Worm (Caenorhabditis elegans): Measurements from ENCODE around the gene R09H10.3.

Gene R09H10.3

DNA sequence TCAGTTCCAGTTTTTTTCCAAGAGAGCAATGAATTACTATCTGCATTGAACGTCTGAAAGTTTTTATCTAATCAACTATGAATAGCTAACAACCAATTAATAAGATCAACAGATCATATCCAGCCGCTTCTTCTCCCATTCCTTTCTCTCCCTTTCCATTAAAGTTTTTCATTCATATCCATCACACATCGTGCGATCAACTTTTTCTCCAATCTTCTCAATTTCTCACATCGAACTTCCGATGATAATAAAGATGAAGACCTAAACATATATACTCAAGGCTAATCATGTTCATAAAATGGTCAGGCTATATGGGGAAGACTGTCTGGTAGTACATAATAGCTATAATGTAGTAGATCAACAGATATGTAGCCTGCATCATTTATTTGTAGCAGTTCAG lies 5.5 kb downstream of the R09H10.3 start:
- no peak for TF ChIP-seq ets-7 (tag; optimal IDR thresholded peaks at IDR 0.05)
- TF ChIP-seq hmg-4 (GFP tag; optimal IDR thresholded peaks at IDR 0.05): no peak
- TF ChIP-seq B0310.2 (tag; optimal IDR thresholded peaks at IDR 0.05): no peak
- no peak for TF ChIP-seq aly-1 (tag; optimal IDR thresholded peaks at IDR 0.05)
- no peak for TF ChIP-seq ama-1 (optimal IDR thresholded peaks at IDR 0.05)
- TF ChIP-seq flt-1 (GFP tag; IDR thresholded peaks at IDR 0.05): no peak
- no peak for TF ChIP-seq tra-4 (tag; optimal IDR thresholded peaks at IDR 0.05)
- no peak for TF ChIP-seq hmbx-1 (tag; optimal IDR thresholded peaks at IDR 0.05)
- no peak for TF ChIP-seq tbx-11 (GFP tag; IDR thresholded peaks at IDR 0.05)
- no peak for TF ChIP-seq ceh-36 (tag; optimal IDR thresholded peaks at IDR 0.05)
- TF ChIP-seq F13C5.2 (tag; optimal IDR thresholded peaks at IDR 0.05): no peak
- TF ChIP-seq sea-1 (GFP tag; conservative IDR thresholded peaks at IDR 0.05): no peak
- TF ChIP-seq scrt-1 (GFP tag; IDR thresholded peaks at IDR 0.05): no peak
- no peak for TF ChIP-seq hnd-1 (tag; optimal IDR thresholded peaks at IDR 0.05)
- TF ChIP-seq ceh-13 (GFP tag; optimal IDR thresholded peaks at IDR 0.05): no peak
- no peak for TF ChIP-seq tbx-37 (GFP tag; conservative IDR thresholded peaks at IDR 0.05)
- no peak for TF ChIP-seq pes-1 (GFP tag; IDR thresholded peaks at IDR 0.05)

DNA sequence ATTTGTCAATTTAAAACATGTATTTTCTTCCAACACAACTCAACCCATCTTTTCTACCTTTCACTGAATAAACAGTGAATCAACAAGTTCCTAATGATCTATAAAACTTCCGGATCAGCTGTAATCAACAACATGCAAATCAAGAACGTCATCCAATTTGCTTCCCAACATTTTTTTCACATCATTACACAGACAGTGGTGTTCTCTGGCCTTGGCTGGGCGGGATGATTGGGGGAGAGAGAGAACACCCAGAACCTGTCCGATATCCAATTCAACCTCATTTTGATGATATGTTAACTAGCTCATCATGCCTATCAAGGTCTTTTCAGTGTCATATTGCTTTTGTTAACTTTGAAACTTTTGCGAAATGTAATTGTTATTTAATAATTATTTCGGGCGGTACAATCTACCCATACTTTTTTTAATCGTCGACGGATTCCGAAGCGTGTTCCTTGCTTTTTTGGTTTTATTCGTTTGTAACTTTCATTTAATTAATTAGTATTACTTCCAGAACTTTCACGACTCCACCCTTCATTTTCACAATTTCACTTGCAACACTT lies 8.2 kb downstream of the R09H10.3 start, which contains the start of gene ptr-14:
TSS of gene ptr-14 (plus strand) at position 510 of the 560 bp plus-strand sequence.
- no peak for TF ChIP-seq flt-1 (GFP tag; IDR thresholded peaks at IDR 0.05)
- TF ChIP-seq ama-1 (optimal IDR thresholded peaks at IDR 0.05): no peak
- no peak for TF ChIP-seq pes-1 (GFP tag; IDR thresholded peaks at IDR 0.05)
- TF ChIP-seq tbx-11 (GFP tag; IDR thresholded peaks at IDR 0.05): no peak
- no peak for TF ChIP-seq hmbx-1 (tag; optimal IDR thresholded peaks at IDR 0.05)
- no peak for TF ChIP-seq ets-7 (tag; optimal IDR thresholded peaks at IDR 0.05)
- TF ChIP-seq F13C5.2 (tag; optimal IDR thresholded peaks at IDR 0.05): no peak
- TF ChIP-seq tra-4 (tag; optimal IDR thresholded peaks at IDR 0.05): no peak
- no peak for TF ChIP-seq hnd-1 (tag; optimal IDR thresholded peaks at IDR 0.05)
- TF ChIP-seq ceh-13 (GFP tag; optimal IDR thresholded peaks at IDR 0.05): no peak
- TF ChIP-seq ceh-36 (tag; optimal IDR thresholded peaks at IDR 0.05): no peak
- no peak for TF ChIP-seq scrt-1 (GFP tag; IDR thresholded peaks at IDR 0.05)
- TF ChIP-seq tbx-37 (GFP tag; conservative IDR thresholded peaks at IDR 0.05): no peak

DNA sequence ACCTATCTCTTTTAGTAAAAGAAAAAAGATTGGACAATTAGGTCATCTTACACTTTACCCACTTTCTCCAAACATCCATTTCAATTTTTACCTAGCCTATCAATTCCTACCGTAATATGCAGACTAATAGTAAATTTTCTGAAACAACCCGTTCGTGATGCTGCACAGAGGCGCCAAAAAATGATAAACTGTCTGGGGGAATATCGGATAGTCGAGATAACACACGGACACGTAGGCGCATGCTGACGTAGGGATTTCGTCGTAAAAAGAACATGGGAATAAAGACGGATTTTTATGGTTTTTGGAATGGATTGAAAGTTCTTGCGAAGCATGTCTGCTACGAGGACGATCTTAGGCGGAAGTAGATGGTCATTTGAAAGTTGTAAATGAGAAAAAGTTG lies 9.5 kb downstream of the R09H10.3 start:
- no peak for TF ChIP-seq hmg-4 (GFP tag; optimal IDR thresholded peaks at IDR 0.05)

DNA sequence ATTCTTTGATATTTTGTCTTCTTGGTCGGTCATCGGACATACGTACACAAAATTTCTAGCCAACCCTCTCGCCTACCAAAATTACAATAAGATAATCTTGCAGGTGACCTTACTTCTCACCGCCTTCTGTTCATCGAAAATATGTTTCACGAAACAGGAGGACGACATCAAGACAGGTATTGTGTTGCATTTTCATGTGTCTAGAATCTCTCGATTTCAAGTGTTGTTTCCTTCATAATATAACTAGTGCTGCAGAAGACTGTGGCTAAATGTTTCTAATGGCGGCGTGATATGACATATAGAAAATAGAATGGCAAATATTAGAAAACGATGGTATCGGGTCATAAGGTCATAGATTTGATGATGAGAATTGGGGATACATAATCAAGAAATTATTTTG lies 10.3 kb downstream of the R09H10.3 start:
- no peak for TF ChIP-seq F13C5.2 (tag; optimal IDR thresholded peaks at IDR 0.05)
- TF ChIP-seq tra-4 (tag; optimal IDR thresholded peaks at IDR 0.05): no peak
- TF ChIP-seq pes-1 (GFP tag; IDR thresholded peaks at IDR 0.05): no peak
- TF ChIP-seq hmbx-1 (tag; optimal IDR thresholded peaks at IDR 0.05): no peak
- no peak for TF ChIP-seq ceh-13 (GFP tag; optimal IDR thresholded peaks at IDR 0.05)
- no peak for TF ChIP-seq scrt-1 (GFP tag; IDR thresholded peaks at IDR 0.05)

DNA sequence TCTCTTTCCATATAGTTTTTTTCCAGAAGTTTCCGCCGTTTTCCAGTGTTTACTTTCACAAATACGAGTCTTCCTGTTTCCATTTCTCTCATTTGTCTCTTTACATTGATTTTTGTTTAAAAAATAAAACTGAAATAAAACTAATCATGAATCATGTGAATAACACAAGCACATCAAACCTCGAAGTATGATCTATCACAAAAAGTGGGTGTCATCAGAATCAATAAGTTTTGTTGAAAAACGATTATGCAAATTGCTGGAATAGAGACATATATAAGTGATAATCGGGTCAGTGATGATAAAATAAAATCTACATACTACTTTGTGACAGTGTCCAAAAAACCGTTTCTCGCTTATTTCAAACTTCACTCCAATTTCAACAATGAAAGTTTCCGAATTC lies 14.0 kb downstream of the R09H10.3 start, which contains the start of gene R09H10.7:
TSS of gene R09H10.7 (plus strand) at position 301 of the 400 bp plus-strand sequence.
- no peak for TF ChIP-seq tbx-11 (GFP tag; IDR thresholded peaks at IDR 0.05)
- no peak for TF ChIP-seq sea-1 (GFP tag; conservative IDR thresholded peaks at IDR 0.05)
- TF ChIP-seq flt-1 (GFP tag; IDR thresholded peaks at IDR 0.05): no peak
- TF ChIP-seq tra-4 (tag; optimal IDR thresholded peaks at IDR 0.05): no peak
- TF ChIP-seq pes-1 (GFP tag; IDR thresholded peaks at IDR 0.05): no peak
- TF ChIP-seq ceh-36 (tag; optimal IDR thresholded peaks at IDR 0.05): no peak
- no peak for TF ChIP-seq F13C5.2 (tag; optimal IDR thresholded peaks at IDR 0.05)
- TF ChIP-seq hnd-1 (tag; optimal IDR thresholded peaks at IDR 0.05): no peak
- no peak for TF ChIP-seq B0310.2 (tag; optimal IDR thresholded peaks at IDR 0.05)
- no peak for TF ChIP-seq scrt-1 (GFP tag; IDR thresholded peaks at IDR 0.05)
- TF ChIP-seq hmbx-1 (tag; optimal IDR thresholded peaks at IDR 0.05): no peak
- TF ChIP-seq ets-7 (tag; optimal IDR thresholded peaks at IDR 0.05): no peak
- TF ChIP-seq aly-1 (tag; optimal IDR thresholded peaks at IDR 0.05): no peak
- no peak for TF ChIP-seq ceh-13 (GFP tag; optimal IDR thresholded peaks at IDR 0.05)
- no peak for TF ChIP-seq tbx-37 (GFP tag; conservative IDR thresholded peaks at IDR 0.05)
- TF ChIP-seq hmg-4 (GFP tag; optimal IDR thresholded peaks at IDR 0.05): no peak
- TF ChIP-seq ama-1 (optimal IDR thresholded peaks at IDR 0.05): no peak

DNA sequence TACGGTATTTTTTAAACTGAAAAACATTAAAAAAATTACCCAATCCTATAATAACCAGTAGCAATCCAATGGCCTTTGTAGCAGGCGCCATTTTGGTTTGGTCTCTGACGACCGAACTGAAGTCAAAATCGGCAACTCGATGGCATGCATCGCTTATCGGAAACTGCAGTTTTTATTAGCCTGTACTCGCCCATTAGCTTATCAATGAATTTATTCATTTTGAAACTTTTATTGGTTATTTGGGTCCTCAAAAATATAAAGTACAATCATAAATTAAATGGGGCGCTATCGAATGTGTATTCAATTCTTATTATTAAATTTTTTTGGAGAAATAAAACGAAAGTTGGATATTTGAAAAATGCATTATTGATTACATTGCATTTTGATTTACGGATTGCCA lies 21.9 kb downstream of the R09H10.3 start, which contains the start of gene R09H10.5:
TSS of gene R09H10.5 (minus strand) at position 106 of the 400 bp plus-strand sequence.
- TF ChIP-seq hnd-1 (tag; optimal IDR thresholded peaks at IDR 0.05) (no peak), ceh-36 (tag; optimal IDR thresholded peaks at IDR 0.05) (no peak), tbx-11 (GFP tag; IDR thresholded peaks at IDR 0.05) (no peak), scrt-1 (GFP tag; IDR thresholded peaks at IDR 0.05) (no peak), aly-1 (tag; optimal IDR thresholded peaks at IDR 0.05) (no peak), sea-1 (GFP tag; conservative IDR thresholded peaks at IDR 0.05) (no peak), tra-4 (tag; optimal IDR thresholded peaks at IDR 0.05) (no peak), ets-7 (tag; optimal IDR thresholded peaks at IDR 0.05) (no peak), ama-1 (optimal IDR thresholded peaks at IDR 0.05) (no peak), hmg-4 (GFP tag; optimal IDR thresholded peaks at IDR 0.05) (no peak), flt-1 (GFP tag; IDR thresholded peaks at IDR 0.05) (no peak), pes-1 (GFP tag; IDR thresholded peaks at IDR 0.05) (no peak), hmbx-1 (tag; optimal IDR thresholded peaks at IDR 0.05) (no peak), ceh-13 (GFP tag; optimal IDR thresholded peaks at IDR 0.05) (no peak)

DNA sequence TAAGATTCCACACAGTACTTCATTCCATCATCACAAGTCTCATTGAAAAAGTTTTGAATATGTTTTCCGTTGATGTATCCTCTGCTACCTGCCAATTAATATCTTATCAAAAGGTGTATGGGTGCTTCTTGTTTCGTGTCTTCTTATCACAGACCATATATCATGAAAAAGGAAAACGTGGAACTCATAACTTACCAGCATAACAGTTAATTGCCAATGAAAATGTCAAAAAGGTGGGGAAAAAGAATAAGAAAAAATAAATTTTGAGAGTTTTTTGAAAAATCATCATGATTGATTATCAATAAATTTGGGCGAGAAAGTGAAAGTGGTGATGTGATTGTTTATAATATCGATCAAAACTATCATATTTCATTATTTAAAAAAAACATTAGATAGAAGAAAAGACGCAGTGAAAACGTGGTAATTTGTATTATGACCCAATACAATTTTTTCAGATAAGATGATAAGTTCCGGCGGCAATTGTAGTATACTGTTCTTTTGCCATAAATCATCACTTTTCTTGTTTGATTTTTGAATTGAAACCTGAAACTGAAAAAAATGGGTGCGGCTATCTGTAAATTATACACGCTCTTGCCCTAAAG lies 24.2 kb downstream of the R09H10.3 start, which contains the start of gene F56C4.4:
TSS of gene F56C4.4 (minus strand) at position 315 of the 602 bp plus-strand sequence.
- TF ChIP-seq tra-4 (tag; optimal IDR thresholded peaks at IDR 0.05) (no peak), aly-1 (tag; optimal IDR thresholded peaks at IDR 0.05) (no peak), tbx-11 (GFP tag; IDR thresholded peaks at IDR 0.05) (no peak), B0310.2 (tag; optimal IDR thresholded peaks at IDR 0.05) (no peak), hmg-4 (GFP tag; optimal IDR thresholded peaks at IDR 0.05) (no peak), scrt-1 (GFP tag; IDR thresholded peaks at IDR 0.05) (no peak), sea-1 (GFP tag; conservative IDR thresholded peaks at IDR 0.05) (no peak), hmbx-1 (tag; optimal IDR thresholded peaks at IDR 0.05) (no peak), pes-1 (GFP tag; IDR thresholded peaks at IDR 0.05) (no peak), flt-1 (GFP tag; IDR thresholded peaks at IDR 0.05) (no peak), tbx-37 (GFP tag; conservative IDR thresholded peaks at IDR 0.05) (no peak), ama-1 (optimal IDR thresholded peaks at IDR 0.05) (no peak), F13C5.2 (tag; optimal IDR thresholded peaks at IDR 0.05) (no peak), hnd-1 (tag; optimal IDR thresholded peaks at IDR 0.05) (no peak), ets-7 (tag; optimal IDR thresholded peaks at IDR 0.05) (no peak), ceh-36 (tag; optimal IDR thresholded peaks at IDR 0.05) (no peak), ceh-13 (GFP tag; optimal IDR thresholded peaks at IDR 0.05) (no peak)

All from whole organism, early embryonic.